Worm (Caenorhabditis elegans) whole organism, L2 larva: Measurements from ENCODE around the gene pph-6.

Experiments used
- ZK546.5 ChIP-seq: sonication (generic microtip); optimal IDR thresholded peaks from 2 replicates; lab custom pipeline; 2017; ENCODE audit warnings: missing biosample characterization, missing genetic modification characterization
- aly-2 ChIP-seq: fragments of 150-350 bp; optimal IDR thresholded peaks from 2 replicates; lab custom pipeline; 2014; ENCODE audit warnings: missing biosample characterization, missing genetic modification characterization
- ama-1 ChIP-seq: fragments of 150-350 bp; optimal IDR thresholded peaks from 2 replicates; lab custom pipeline; 2018; ENCODE audit warnings: inconsistent platforms
- elt-1 ChIP-seq: fragments of 150-350 bp; optimal IDR thresholded peaks from 2 replicates; lab custom pipeline; 2014; ENCODE audit warnings: missing biosample characterization, missing genetic modification characterization
- mbf-1 ChIP-seq: sonication (generic microtip); optimal IDR thresholded peaks from 2 replicates; lab custom pipeline; 2017; ENCODE audit warnings: missing biosample characterization, missing genetic modification characterization
- mdl-1 ChIP-seq, 2 experiments: fragments of 150-350 bp in 1 of 2; sonication (generic microtip) in 1 of 2; optimal IDR thresholded peaks; 2 replicates each; lab custom pipeline; 2017; ENCODE audit warnings: missing biosample characterization in 2 of 2, missing genetic modification characterization in 2 of 2
- nhr-11 ChIP-seq: fragments of 150-350 bp; optimal IDR thresholded peaks from 2 replicates; lab custom pipeline; 2014; ENCODE audit warnings: missing biosample characterization, missing genetic modification characterization
- nhr-12 ChIP-seq: fragments of 150-350 bp; optimal IDR thresholded peaks from 2 replicates; lab custom pipeline; 2014; ENCODE audit warnings: missing biosample characterization, missing genetic modification characterization
- nhr-237 ChIP-seq: fragments of 150-350 bp; optimal IDR thresholded peaks from 2 replicates; lab custom pipeline; 2014; ENCODE audit warnings: missing biosample characterization, missing genetic modification characterization
- nhr-77 ChIP-seq: fragments of 150-350 bp; optimal IDR thresholded peaks from 2 replicates; lab custom pipeline; 2014; ENCODE audit warnings: missing biosample characterization, missing genetic modification characterization
- skn-1 ChIP-seq: sonication (generic microtip); optimal IDR thresholded peaks from 2 replicates; lab custom pipeline; 2017; ENCODE audit warnings: missing biosample characterization, missing genetic modification characterization
- unc-55 ChIP-seq: fragments of 150-350 bp; sonication (generic microtip); optimal IDR thresholded peaks from 3 replicates; lab custom pipeline; 2014; ENCODE audit warnings: missing biosample characterization, missing genetic modification reagents, missing genetic modification characterization

DNA sequence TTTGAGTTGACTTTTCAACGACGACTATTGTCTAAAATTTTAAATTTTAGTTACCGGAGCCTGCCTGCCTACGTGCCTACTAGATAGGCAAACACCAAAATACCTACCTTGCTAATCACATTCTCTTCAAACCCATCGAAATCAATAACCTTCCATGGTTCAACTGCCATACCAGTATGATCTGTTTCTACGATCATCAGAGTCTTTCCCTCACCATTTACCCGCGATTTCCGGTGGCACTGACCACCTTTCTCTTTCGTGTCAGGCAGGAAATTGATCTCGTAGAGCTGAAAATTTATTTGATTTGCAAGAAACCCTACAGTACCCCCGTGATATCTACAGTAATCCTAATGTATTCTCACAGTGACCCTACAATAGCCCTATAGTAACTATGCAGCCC lies 23.5 kb downstream of the pph-6 start:
- TF ChIP-seq nhr-12 (tag; lab: Kevin White, UChicago) (no peak), nhr-237 (tag; lab: Kevin White, UChicago) (no peak), skn-1 (tag; lab: Kevin White, UChicago) (no peak), nhr-77 (no peak), ama-1 (lab: Kevin White, UChicago) (no peak), mbf-1 (tag; lab: Kevin White, UChicago) (no peak), nhr-11 (no peak), aly-2 (tag; lab: Kevin White, UChicago) (no peak), mdl-1 (tag; optimal IDR thresholded peaks at IDR 0.05; lab: Kevin White, UChicago) (no peak), elt-1 (tag; lab: Kevin White, UChicago) (no peak), ZK546.5 (tag; lab: Kevin White, UChicago) (no peak), unc-55 (GFP tag; lab: Kevin White, UChicago) (no peak)
